Worm (Caenorhabditis elegans) whole organism, mixed stage, embryonic: ENCODE measurements around the gene dpy-7.

Source experiments
- M03D4.4 ChIP-seq: sonication (generic microtip); optimal IDR thresholded peaks from 2 replicates; lab custom pipeline; 2017; ENCODE audit warnings: mild to moderate bottlenecking, missing genetic modification characterization, missing compliant biosample characterization
- bed-3 ChIP-seq: fragments of 200-800 bp; sonication (Bioruptor generic); optimal IDR thresholded peaks from 3 replicates; lab custom pipeline; 2018; ENCODE audit warnings: mild to moderate bottlenecking, missing genetic modification characterization, moderate library complexity, missing compliant biosample characterization
- ceh-39 ChIP-seq: fragments of 150-350 bp; optimal IDR thresholded peaks from 2 replicates; lab custom pipeline; 2014; ENCODE audit warnings: missing biosample characterization, missing genetic modification characterization
- ceh-43 ChIP-seq: fragments of 200-800 bp; sonication (Bioruptor generic); optimal IDR thresholded peaks from 2 replicates; lab custom pipeline; 2018; ENCODE audit warnings: mild to moderate bottlenecking, missing genetic modification characterization, moderate library complexity, missing compliant biosample characterization
- ceh-83 ChIP-seq: fragments of 200-800 bp; sonication (Bioruptor generic); optimal IDR thresholded peaks from 2 replicates; lab custom pipeline; 2018; ENCODE audit warnings: mild to moderate bottlenecking, missing genetic modification characterization, missing compliant biosample characterization
- ces-1 ChIP-seq: fragments of 150-350 bp; optimal IDR thresholded peaks from 2 replicates; lab custom pipeline; 2014; ENCODE audit warnings: missing biosample characterization, missing genetic modification reagents, missing genetic modification characterization
- cnd-1 ChIP-seq: fragments of 200-800 bp; sonication (Bioruptor generic); optimal IDR thresholded peaks from 2 replicates; lab custom pipeline; 2018; ENCODE audit warnings: mild to moderate bottlenecking, missing genetic modification characterization, missing compliant biosample characterization
- drap-1 ChIP-seq: fragments of 200-800 bp; sonication (Bioruptor generic); optimal IDR thresholded peaks from 3 replicates; lab custom pipeline; 2018; ENCODE audit warnings: mild to moderate bottlenecking, missing genetic modification characterization, missing compliant biosample characterization
- elt-1 ChIP-seq: sonication (generic microtip); optimal IDR thresholded peaks from 2 replicates; lab custom pipeline; 2017; ENCODE audit warnings: missing genetic modification characterization, mild to moderate bottlenecking, missing compliant biosample characterization, antibody characterized with exemption, moderate library complexity, borderline replicate concordance; ENCODE audit not compliant: insufficient read depth
- elt-3 ChIP-seq: fragments of 150-350 bp; optimal IDR thresholded peaks from 2 replicates; lab custom pipeline; 2014; ENCODE audit warnings: missing biosample characterization, missing genetic modification characterization
- flh-1 ChIP-seq: fragments of 200-800 bp; sonication (Bioruptor generic); optimal IDR thresholded peaks from 2 replicates; lab custom pipeline; 2018; ENCODE audit warnings: mild to moderate bottlenecking, missing genetic modification characterization, moderate library complexity, missing compliant biosample characterization
- ham-2 ChIP-seq: fragments of 200-800 bp; sonication (Bioruptor generic); optimal IDR thresholded peaks from 2 replicates; lab custom pipeline; 2018; ENCODE audit warnings: mild to moderate bottlenecking, missing genetic modification characterization, missing compliant biosample characterization
- hlh-1 ChIP-seq: fragments of 150-350 bp; optimal IDR thresholded peaks from 2 replicates; lab custom pipeline; 2014; ENCODE audit warnings: missing biosample characterization, missing genetic modification reagents, missing genetic modification characterization
- lin-13 ChIP-seq: fragments of 150-350 bp; optimal IDR thresholded peaks from 2 replicates; lab custom pipeline; 2014; ENCODE audit warnings: missing biosample characterization, missing genetic modification characterization
- lin-32 ChIP-seq: fragments of 200-800 bp; sonication (Bioruptor generic); optimal IDR thresholded peaks from 2 replicates; lab custom pipeline; 2018; ENCODE audit warnings: mild to moderate bottlenecking, missing genetic modification characterization, missing compliant biosample characterization
- lsy-2 ChIP-seq: fragments of 150-350 bp; optimal IDR thresholded peaks from 2 replicates; lab custom pipeline; 2014; ENCODE audit warnings: missing biosample characterization, missing genetic modification characterization
- mab-5 ChIP-seq: fragments of 150-350 bp; optimal IDR thresholded peaks from 2 replicates; lab custom pipeline; 2014; ENCODE audit warnings: missing biosample characterization, missing genetic modification characterization
- mep-1 ChIP-seq: fragments of 150-350 bp; optimal IDR thresholded peaks from 2 replicates; lab custom pipeline; 2017; ENCODE audit warnings: missing biosample characterization, missing genetic modification reagents, missing genetic modification characterization, inconsistent platforms
- mls-2 ChIP-seq: sonication (generic microtip); optimal IDR thresholded peaks from 2 replicates; lab custom pipeline; 2016; ENCODE audit warnings: mild to moderate bottlenecking, missing genetic modification characterization, moderate library complexity, missing compliant biosample characterization
- nhr-12 ChIP-seq: fragments of 150-350 bp; optimal IDR thresholded peaks from 2 replicates; lab custom pipeline; 2014; ENCODE audit warnings: missing biosample characterization, missing genetic modification characterization
- nhr-2 ChIP-seq: fragments of 150-350 bp; optimal IDR thresholded peaks from 2 replicates; lab custom pipeline; 2014; ENCODE audit warnings: missing biosample characterization, missing genetic modification characterization
- nhr-28 ChIP-seq: fragments of 150-350 bp; optimal IDR thresholded peaks from 2 replicates; lab custom pipeline; 2014; ENCODE audit warnings: missing biosample characterization, missing genetic modification characterization
- nhr-76 ChIP-seq: sonication (generic microtip); optimal IDR thresholded peaks from 2 replicates; lab custom pipeline; 2017; ENCODE audit warnings: missing biosample characterization, missing genetic modification characterization
- pha-4 ChIP-seq: fragments of 150-350 bp; optimal IDR thresholded peaks from 2 replicates; lab custom pipeline; 2018; ENCODE audit warnings: missing biosample characterization, missing genetic modification reagents, missing genetic modification characterization
- sem-2 ChIP-seq: fragments of 200-800 bp; sonication (Bioruptor generic); optimal IDR thresholded peaks from 2 replicates; lab custom pipeline; 2018; ENCODE audit warnings: mild to moderate bottlenecking, missing genetic modification characterization, missing compliant biosample characterization
- sptf-1 ChIP-seq: sonication (generic microtip); optimal IDR thresholded peaks from 2 replicates; lab custom pipeline; 2017; ENCODE audit warnings: mild to moderate bottlenecking, missing genetic modification characterization, moderate library complexity, missing compliant biosample characterization
- unc-120 ChIP-seq: sonication (generic microtip); optimal IDR thresholded peaks from 2 replicates; lab custom pipeline; 2017; ENCODE audit warnings: missing genetic modification characterization, missing compliant biosample characterization; ENCODE audit not compliant: poor library complexity, severe bottlenecking
- unc-39 ChIP-seq: fragments of 150-350 bp; optimal IDR thresholded peaks from 2 replicates; lab custom pipeline; 2014; ENCODE audit warnings: missing biosample characterization, missing genetic modification characterization
- unc-62 ChIP-seq: fragments of 150-350 bp; optimal IDR thresholded peaks from 2 replicates; lab custom pipeline; 2014; ENCODE audit warnings: missing biosample characterization, missing genetic modification reagents, missing genetic modification characterization
- zip-8 ChIP-seq: fragments of 150-350 bp; optimal IDR thresholded peaks from 2 replicates; lab custom pipeline; 2014; ENCODE audit warnings: missing biosample characterization, missing genetic modification characterization
- ztf-11 ChIP-seq: fragments of 150-350 bp; optimal IDR thresholded peaks from 2 replicates; lab custom pipeline; 2014; ENCODE audit warnings: missing biosample characterization, missing genetic modification characterization

Gene dpy-7

ce11 chrX:7573629-7574028 lies 36.0 kb upstream of the dpy-7 start:
- TF ChIP-seq unc-62 (GFP tag; lab: Kevin White, UChicago) (peak; percentile 5), bed-3 (GFP tag; lab: Kevin White, UChicago) (no peak), hlh-1 (tag; lab: Kevin White, UChicago) (peak; percentile 75), unc-120 (tag; lab: Kevin White, UChicago) (peak; percentile 77)

DNA sequence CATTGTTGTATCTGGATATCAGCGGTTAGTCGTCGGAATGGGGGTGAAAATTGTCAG lies 35.8 kb upstream of the dpy-7 start, which contains the start of the genes unc-98 and F08C6.18:
Gene unc-98 (minus strand): TSS at position 48 of the 57 bp plus-strand sequence.
Gene F08C6.18 (minus strand): TSS at position 57 of the 57 bp plus-strand sequence.
- TF ChIP-seq nhr-76 (tag; lab: Kevin White, UChicago) (no peak), ztf-11 (tag; lab: Kevin White, UChicago) (no peak), mab-5 (no peak), elt-1 (no peak), ham-2 (GFP tag; lab: Kevin White, UChicago) (no peak), unc-39 (tag; lab: Kevin White, UChicago) (no peak), ceh-43 (no peak), nhr-2 (tag; lab: Kevin White, UChicago) (no peak), pha-4 (tag; lab: Kevin White, UChicago) (no peak), nhr-12 (tag; lab: Kevin White, UChicago) (no peak), mep-1 (tag; lab: Kevin White, UChicago) (no peak), lsy-2 (tag; lab: Kevin White, UChicago) (no peak), bed-3 (GFP tag; lab: Kevin White, UChicago) (no peak), sptf-1 (tag; lab: Kevin White, UChicago) (no peak), zip-8 (tag; lab: Kevin White, UChicago) (no peak), elt-3 (tag; lab: Kevin White, UChicago) (no peak), unc-62 (GFP tag; lab: Kevin White, UChicago) (no peak)

DNA sequence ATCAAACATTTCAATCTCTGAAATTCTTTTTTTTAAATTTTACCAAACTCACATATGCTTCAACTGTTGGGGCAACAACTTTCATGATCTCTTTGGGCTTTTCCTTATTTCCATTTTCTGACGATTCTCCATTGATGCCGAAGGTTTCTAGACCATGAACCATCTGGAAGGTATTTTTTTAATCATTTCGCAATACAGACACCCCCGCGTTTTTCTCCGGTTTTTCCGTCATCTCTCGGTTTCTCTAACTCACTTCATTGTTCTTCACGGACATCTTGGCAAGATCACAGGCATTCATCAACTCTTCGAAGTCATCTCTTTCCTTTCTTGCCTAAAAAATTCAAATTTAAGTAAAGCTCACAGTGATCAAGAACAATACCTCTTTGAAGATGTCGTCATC lies 35.6 kb upstream of the dpy-7 start:
- no peak for TF ChIP-seq mls-2 (tag; lab: Kevin White, UChicago)
- no peak for TF ChIP-seq cnd-1 (tag; lab: Kevin White, UChicago)
- TF ChIP-seq mep-1 (tag; lab: Kevin White, UChicago) = no peak
- no peak for TF ChIP-seq ceh-43
- TF ChIP-seq nhr-12 (tag; lab: Kevin White, UChicago) = no peak
- no peak for TF ChIP-seq lin-32 (GFP tag; lab: Kevin White, UChicago)
- no peak for TF ChIP-seq flh-1
- no peak for TF ChIP-seq unc-62 (GFP tag; lab: Kevin White, UChicago)
- no peak for TF ChIP-seq sem-2 (GFP tag; lab: Kevin White, UChicago)
- no peak for TF ChIP-seq ces-1 (GFP tag; lab: Kevin White, UChicago)
- TF ChIP-seq drap-1 (GFP tag; lab: Kevin White, UChicago) = no peak
- TF ChIP-seq bed-3 (GFP tag; lab: Kevin White, UChicago) = no peak
- TF ChIP-seq ceh-83 (GFP tag; lab: Kevin White, UChicago) = no peak
- TF ChIP-seq, all 35 proteins: peak for 0

DNA sequence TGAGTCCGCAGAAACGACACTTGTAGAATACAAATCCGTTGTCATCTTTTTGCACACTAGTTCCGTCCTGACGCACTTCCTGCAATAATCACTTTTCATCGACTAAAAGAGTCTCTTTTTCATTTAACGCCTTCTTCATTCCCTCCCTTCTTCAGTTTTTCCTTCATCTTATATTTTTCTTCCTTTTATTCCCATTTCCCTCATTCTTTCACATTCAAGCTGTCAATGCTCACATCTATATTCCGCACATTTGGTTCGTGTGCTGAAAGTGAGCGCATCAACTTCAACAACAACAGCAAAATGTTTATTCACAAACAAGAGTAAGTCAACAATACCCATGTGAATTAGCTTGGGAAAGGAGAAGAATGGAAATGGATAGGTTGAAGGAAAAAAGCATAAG lies 34.5 kb upstream of the dpy-7 start, which contains the start of gene pcyt-1:
Gene pcyt-1 (plus strand): TSS at position 301 of the 400 bp plus-strand sequence.
- TF ChIP-seq nhr-2 (tag; lab: Kevin White, UChicago) = no peak
- TF ChIP-seq sem-2 (GFP tag; lab: Kevin White, UChicago) = no peak
- no peak for TF ChIP-seq mab-5
- TF ChIP-seq ces-1 (GFP tag; lab: Kevin White, UChicago) = no peak
- no peak for TF ChIP-seq ceh-43
- no peak for TF ChIP-seq flh-1
- no peak for TF ChIP-seq nhr-28 (tag; lab: Kevin White, UChicago)
- no peak for TF ChIP-seq zip-8 (tag; lab: Kevin White, UChicago)
- TF ChIP-seq lin-13 (tag; lab: Kevin White, UChicago) = no peak
- no peak for TF ChIP-seq cnd-1 (tag; lab: Kevin White, UChicago)

DNA sequence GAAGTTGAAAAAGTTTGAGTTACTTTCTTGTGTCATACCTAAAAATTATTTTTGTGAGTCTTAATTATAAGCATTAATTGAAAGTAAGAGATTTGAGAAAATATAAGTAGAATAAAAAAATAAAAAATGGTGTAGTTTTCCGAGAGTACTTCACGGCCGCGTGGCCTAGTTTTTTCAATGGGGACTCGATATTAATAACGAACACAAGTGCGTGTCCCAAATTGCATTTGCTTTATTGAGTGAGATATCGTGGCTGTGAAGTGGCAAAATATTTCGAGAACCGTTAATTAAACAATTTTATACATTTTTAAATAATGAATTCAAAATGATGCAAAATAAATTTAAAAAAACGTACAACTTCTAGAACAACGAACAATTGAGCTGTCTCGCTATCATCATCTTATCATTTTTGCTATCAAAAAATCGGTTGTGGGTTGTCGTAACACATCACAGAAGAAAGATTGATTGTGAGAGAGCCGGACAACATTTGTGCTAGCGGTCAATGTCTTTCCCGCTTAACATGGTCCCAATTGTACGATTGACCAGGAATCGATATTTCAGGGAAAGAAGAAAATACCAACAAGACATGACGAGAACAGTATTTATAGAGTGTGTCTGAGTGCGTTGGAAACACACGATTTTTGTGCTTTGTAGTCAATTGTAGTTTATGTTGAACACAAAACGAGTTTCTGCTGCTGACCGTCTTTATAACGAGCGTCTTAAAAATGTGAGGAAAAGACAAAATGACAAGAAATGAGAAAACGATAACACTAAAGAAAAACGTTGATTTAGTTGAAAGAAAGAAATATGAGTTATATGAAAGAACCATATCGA lies 32.3 kb upstream of the dpy-7 start, which contains the start of gene apy-1:
Gene apy-1 (minus strand): TSS at position 38 of the 834 bp plus-strand sequence.
- peak; percentile 77 for TF ChIP-seq ceh-39 (tag; lab: Kevin White, UChicago)
- no peak for TF ChIP-seq lsy-2 (tag; lab: Kevin White, UChicago)
- no peak for TF ChIP-seq pha-4 (tag; lab: Kevin White, UChicago)
- TF ChIP-seq M03D4.4 (tag; lab: Kevin White, UChicago) = no peak
- peak; percentile 11 for TF ChIP-seq unc-120 (tag; lab: Kevin White, UChicago)
- peak; percentile 91 for TF ChIP-seq ces-1 (GFP tag; lab: Kevin White, UChicago)
